Fruit fly (Drosophila melanogaster) whole organism, wandering third instar larva: ENCODE measurements around the gene CCT1.

Experiments
- Hr78 ChIP-seq: fragments of >200 bp; optimal IDR thresholded peaks from 2 replicates; lab custom pipeline; 2017; ENCODE audit warnings: missing biosample characterization, missing genetic modification characterization
- foxo ChIP-seq, 2 experiments: fragments of 200-800 bp; sonication (Bioruptor generic); optimal IDR thresholded peaks; 2 replicates in 1 of 2; 3 replicates in 1 of 2; lab custom pipeline; 2016 to 2017; ENCODE audit warnings: missing biosample characterization in 2 of 2, missing genetic modification characterization in 2 of 2

- TF ChIP-seq Hr78 (GFP tag; lab: Kevin White, UChicago) (no peak), foxo (GFP tag; optimal IDR thresholded peaks at IDR 0.05; lab: Kevin White, UChicago) (peak in 1 of 2 experiments; percentile 31)
Observed at dm6 chr3R:22518285-22518684, 27.0 kb upstream of the CCT1 start.
